Fruit fly (Drosophila melanogaster): ENCODE results near the gene ND-B8.

The ND-B8 gene

DNA sequence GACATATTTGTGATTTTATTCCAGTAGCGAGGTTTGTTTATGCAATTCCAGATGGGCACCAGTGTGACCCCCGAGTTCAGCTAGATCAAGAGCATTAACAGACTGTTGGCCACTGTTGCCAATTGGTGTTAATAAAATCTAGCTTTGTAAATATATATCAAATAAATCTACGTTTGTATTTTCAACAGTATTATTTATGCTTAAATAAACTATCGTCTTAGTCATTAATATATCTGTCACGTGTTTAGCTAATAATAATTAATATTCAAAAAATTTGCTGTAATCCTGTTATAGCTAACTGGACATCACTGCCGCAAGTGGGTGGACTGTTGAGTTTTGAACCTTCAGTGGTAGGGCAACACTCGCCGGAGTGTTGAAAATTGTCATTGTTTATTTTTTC is 5.1 kb downstream of the ND-B8 start, which contains the start of the genes mRpL27 and CG15435 (continued):
- TF ChIP-seq H15 (GFP tag; IDR thresholded peaks at IDR 0.05) (no peak), Ets97D (GFP tag; optimal IDR thresholded peaks at IDR 0.05) (peak; percentile 30), CG3995 (GFP tag; optimal IDR thresholded peaks at IDR 0.05) (peak; percentile 4), nerfin-1 (tag; optimal IDR thresholded peaks at IDR 0.05) (peak; percentile 39), gem (tag; optimal IDR thresholded peaks at IDR 0.05) (no peak), Dp (GFP tag; optimal IDR thresholded peaks at IDR 0.05) (peak; percentile 13), pb (GFP tag; optimal IDR thresholded peaks at IDR 0.05) (no peak), Sry-β (GFP tag; optimal IDR thresholded peaks at IDR 0.05) (peak; percentile 95), CG13424 (tag; optimal IDR thresholded peaks at IDR 0.05) (peak; percentile 58), CG15269 (tag; optimal IDR thresholded peaks at IDR 0.05) (peak; percentile 49), ash1 (GFP tag; optimal IDR thresholded peaks at IDR 0.05) (no peak), scrt (GFP tag; optimal IDR thresholded peaks at IDR 0.05) (peak; percentile 59), HLH4C (GFP tag; IDR thresholded peaks at IDR 0.05; ENCODE audit: partially characterized antibody) (no peak), CG4328 (GFP tag; optimal IDR thresholded peaks at IDR 0.05) (peak; percentile 42), pan (optimal IDR thresholded peaks at IDR 0.05) (no peak), pan (GFP tag; optimal IDR thresholded peaks at IDR 0.05 in 1 of 2, IDR thresholded peaks at IDR 0.05 in 1 of 2) (peak in 1 of 2 experiments; percentile 20), hkb (optimal IDR thresholded peaks at IDR 0.05) (peak; percentile 98), hkb (GFP tag; IDR thresholded peaks at IDR 0.05) (no peak), CG32532 (GFP tag; IDR thresholded peaks at IDR 0.05) (peak; percentile 49), Sin3A (optimal IDR thresholded peaks at IDR 0.05) (peak; percentile 77), CG14710 (tag; optimal IDR thresholded peaks at IDR 0.05) (peak; percentile 100), CG12155 (GFP tag; optimal IDR thresholded peaks at IDR 0.05) (peak; percentile 20), kni (GFP tag; optimal IDR thresholded peaks at IDR 0.05) (peak; percentile 28), Dek (tag; optimal IDR thresholded peaks at IDR 0.05) (peak; percentile 45), nmo (GFP tag; optimal IDR thresholded peaks at IDR 0.05) (peak; percentile 78), Dfd (GFP tag; optimal IDR thresholded peaks at IDR 0.05) (no peak), CG13775 (GFP tag; optimal IDR thresholded peaks at IDR 0.05) (peak; percentile 19), sd (tag; optimal IDR thresholded peaks at IDR 0.05) (peak; percentile 0), bcd (GFP tag; optimal IDR thresholded peaks at IDR 0.05) (peak; percentile 58), Mes4 (GFP tag; optimal IDR thresholded peaks at IDR 0.05) (no peak), esg (GFP tag; conservative IDR thresholded peaks at IDR 0.05) (no peak), Eip74EF (GFP tag; optimal IDR thresholded peaks at IDR 0.05) (peak in 1 of 2 experiments; percentile 23), trem (tag; optimal IDR thresholded peaks at IDR 0.05) (peak; percentile 75), Fer2 (tag; optimal IDR thresholded peaks at IDR 0.05) (peak; percentile 16), CG11398 (GFP tag; optimal IDR thresholded peaks at IDR 0.05) (no peak), CG9932 (GFP tag; IDR thresholded peaks at IDR 0.05) (peak; percentile 48), Oaz (GFP tag; IDR thresholded peaks at IDR 0.05) (no peak), grau (tag; optimal IDR thresholded peaks at IDR 0.05) (peak; percentile 58), Dll (GFP tag; IDR thresholded peaks at IDR 0.05; ENCODE audit: partially characterized antibody) (no peak), E2f2 (GFP tag; IDR thresholded peaks at IDR 0.05) (no peak), chn (GFP tag; optimal IDR thresholded peaks at IDR 0.05) (peak; percentile 37), vvl (GFP tag; IDR thresholded peaks at IDR 0.05) (peak; percentile 62), CG30020 (tag; optimal IDR thresholded peaks at IDR 0.05) (peak; percentile 48), CG12299 (tag; optimal IDR thresholded peaks at IDR 0.05) (peak; percentile 58), dimm (GFP tag; IDR thresholded peaks at IDR 0.05) (no peak), ro (GFP tag; IDR thresholded peaks at IDR 0.05) (no peak), CG7556 (GFP tag; optimal IDR thresholded peaks at IDR 0.05) (peak; percentile 7), CG7839 (tag; optimal IDR thresholded peaks at IDR 0.05) (peak; percentile 49), CG9797 (GFP tag; optimal IDR thresholded peaks at IDR 0.05) (peak; percentile 8), CG34376 (GFP tag; optimal IDR thresholded peaks at IDR 0.05) (peak; percentile 31), CHES-1-like (GFP tag; optimal IDR thresholded peaks at IDR 0.05) (no peak), mam (GFP tag; optimal IDR thresholded peaks at IDR 0.05) (peak; percentile 18)
